Worm (Caenorhabditis elegans) whole organism, L4 larva: Measurements from ENCODE around the gene ZC455.1.

Experiments
- D1046.2 ChIP-seq: fragments of 200-800 bp; sonication (Bioruptor generic); IDR thresholded peaks from 2 replicates; pipeline ENCODE4 v1.3.6; 2022; ENCODE audit warnings: missing genetic modification characterization, missing compliant biosample characterization
- F10B5.3 ChIP-seq: sonication (generic microtip); optimal IDR thresholded peaks from 2 replicates; lab custom pipeline; 2016; ENCODE audit warnings: mild to moderate bottlenecking, missing genetic modification characterization, missing compliant biosample characterization
- F26F4.8 ChIP-seq: fragments of 200-800 bp; sonication (Bioruptor generic); conservative IDR thresholded peaks from 2 replicates; pipeline ENCODE4 v1.3.6; 2022; ENCODE audit warnings: missing genetic modification characterization, missing compliant biosample characterization
- F37D6.2 ChIP-seq: sonication (generic microtip); optimal IDR thresholded peaks from 2 replicates; lab custom pipeline; 2016; ENCODE audit warnings: mild to moderate bottlenecking, missing genetic modification characterization, missing compliant biosample characterization
- F49E8.2 ChIP-seq: sonication (generic microtip); optimal IDR thresholded peaks from 2 replicates; lab custom pipeline; 2016; ENCODE audit warnings: missing compliant biosample characterization, mild to moderate bottlenecking, missing genetic modification characterization, borderline replicate concordance
- T20F7.1 ChIP-seq: fragments of 200-800 bp; sonication (Bioruptor generic); optimal IDR thresholded peaks from 2 replicates; lab custom pipeline; 2018; ENCODE audit warnings: mild to moderate bottlenecking, missing genetic modification characterization, missing compliant biosample characterization
- Y105C5A.15 ChIP-seq: fragments of 200-800 bp; sonication (Bioruptor generic); IDR thresholded peaks from 2 replicates; pipeline ENCODE4 v1.3.6; 2022; ENCODE audit warnings: missing genetic modification characterization, missing compliant biosample characterization
- Y5F2A.4 ChIP-seq: fragments of 200-800 bp; sonication (Bioruptor generic); optimal IDR thresholded peaks from 2 replicates; lab custom pipeline; 2018; ENCODE audit warnings: mild to moderate bottlenecking, missing genetic modification characterization, missing compliant biosample characterization
- ZK337.2 ChIP-seq: fragments of 200-800 bp; sonication (Bioruptor generic); IDR thresholded peaks from 2 replicates; pipeline ENCODE4 v1.3.6; 2022; ENCODE audit warnings: missing genetic modification reagents, missing genetic modification characterization, missing compliant biosample characterization
- aha-1 ChIP-seq: fragments of 150-350 bp; peaks from one replicate; lab custom pipeline; 2014; ENCODE audit warnings: missing biosample characterization, missing genetic modification characterization
- attf-4 ChIP-seq: sonication (generic microtip); optimal IDR thresholded peaks from 3 replicates; lab custom pipeline; 2017; ENCODE audit warnings: missing biosample characterization, missing genetic modification characterization
- ceh-32 ChIP-seq: sonication (generic microtip); optimal IDR thresholded peaks from 2 replicates; lab custom pipeline; 2016; ENCODE audit warnings: mild to moderate bottlenecking, missing genetic modification characterization, missing compliant biosample characterization; ENCODE audit not compliant: poor library complexity
- ceh-82 ChIP-seq: sonication (generic microtip); optimal IDR thresholded peaks from 2 replicates; lab custom pipeline; 2017; ENCODE audit warnings: missing biosample characterization, missing genetic modification characterization
- ces-1 ChIP-seq: fragments of 150-350 bp; sonication (generic microtip); optimal IDR thresholded peaks from 4 replicates; lab custom pipeline; 2014; ENCODE audit warnings: missing biosample characterization, missing genetic modification reagents, missing genetic modification characterization
- cey-2 ChIP-seq: sonication (generic microtip); optimal IDR thresholded peaks from 3 replicates; lab custom pipeline; 2017; ENCODE audit warnings: missing genetic modification characterization, mild to moderate bottlenecking, missing compliant biosample characterization, antibody characterized with exemption, borderline replicate concordance; ENCODE audit not compliant: insufficient read depth
- daf-12 ChIP-seq: fragments of 150-350 bp; optimal IDR thresholded peaks from 2 replicates; lab custom pipeline; 2014; ENCODE audit warnings: missing biosample characterization, missing genetic modification reagents, missing genetic modification characterization
- daf-16 ChIP-seq, 3 experiments: sonication (generic microtip); optimal IDR thresholded peaks; 2 replicates each; lab custom pipeline; 2016 to 2017; ENCODE audit warnings: missing genetic modification characterization in 3 of 3, missing genetic modification reagents in 3 of 3, mild to moderate bottlenecking in 2 of 3, missing compliant biosample characterization in 2 of 3, missing biosample characterization in 1 of 3, moderate library complexity in 1 of 3
- dmd-6 ChIP-seq: fragments of 200-800 bp; sonication (Bioruptor generic); IDR thresholded peaks from 2 replicates; pipeline ENCODE4 v1.3.6; 2022; ENCODE audit warnings: missing genetic modification reagents, missing genetic modification characterization, missing compliant biosample characterization
- dpl-1 ChIP-seq: fragments of 150-350 bp; optimal IDR thresholded peaks from 2 replicates; lab custom pipeline; 2014; ENCODE audit warnings: missing biosample characterization, missing genetic modification reagents, missing genetic modification characterization
- fkh-10 ChIP-seq: fragments of 150-350 bp; optimal IDR thresholded peaks from 2 replicates; lab custom pipeline; 2014; ENCODE audit warnings: missing biosample characterization, missing genetic modification reagents, missing genetic modification characterization
- hif-1 ChIP-seq, 2 experiments: sonication (generic microtip); optimal IDR thresholded peaks; 2 replicates each; lab custom pipeline; 2016 to 2017; ENCODE audit warnings: missing compliant biosample characterization in 2 of 2, missing genetic modification characterization in 2 of 2, missing genetic modification reagents in 2 of 2, missing genotype in 2 of 2, mild to moderate bottlenecking in 1 of 2
- hlh-11 ChIP-seq: fragments of 200-800 bp; sonication (Bioruptor generic); optimal IDR thresholded peaks from 2 replicates; lab custom pipeline; 2018; ENCODE audit warnings: mild to moderate bottlenecking, missing genetic modification characterization, missing compliant biosample characterization
- hlh-30 ChIP-seq: sonication (generic microtip); optimal IDR thresholded peaks from 2 replicates; lab custom pipeline; 2017; ENCODE audit warnings: antibody characterized with exemption, mild to moderate bottlenecking, missing genetic modification characterization, missing compliant biosample characterization; ENCODE audit not compliant: insufficient read depth
- hmg-1.1 ChIP-seq: fragments of 200-800 bp; sonication (Bioruptor generic); IDR thresholded peaks from 2 replicates; pipeline ENCODE4 v1.3.6; 2022; ENCODE audit warnings: missing genetic modification reagents, missing genetic modification characterization, missing compliant biosample characterization
- jun-1 ChIP-seq: fragments of 150-350 bp; optimal IDR thresholded peaks from 2 replicates; lab custom pipeline; 2014; ENCODE audit warnings: missing biosample characterization, missing genetic modification reagents, missing genetic modification characterization
- lin-38 ChIP-seq: fragments of 200-800 bp; sonication (Bioruptor generic); IDR thresholded peaks from 2 replicates; pipeline ENCODE4 v1.3.6; 2022; ENCODE audit warnings: missing genetic modification reagents, missing genetic modification characterization, missing compliant biosample characterization
- lsy-2 ChIP-seq, 2 experiments: fragments of 150-350 bp in 1 of 2; sonication (generic microtip) in 1 of 2; optimal IDR thresholded peaks; 2 replicates each; lab custom pipeline; 2014 to 2017; ENCODE audit warnings: missing biosample characterization in 2 of 2, missing genetic modification characterization in 2 of 2
- mdl-1 ChIP-seq, 2 experiments: fragments of 150-350 bp in 1 of 2; sonication (generic microtip) in 1 of 2; optimal IDR thresholded peaks; 2 replicates each; lab custom pipeline; 2014 to 2017; ENCODE audit warnings: missing biosample characterization in 2 of 2, missing genetic modification characterization in 2 of 2
- mdt-29 ChIP-seq: fragments of 200-800 bp; sonication (Bioruptor generic); IDR thresholded peaks from 2 replicates; pipeline ENCODE4 v1.3.6; 2022; ENCODE audit warnings: missing genetic modification reagents, missing genetic modification characterization, missing compliant biosample characterization
- mep-1 ChIP-seq: fragments of 150-350 bp; sonication (generic microtip); optimal IDR thresholded peaks from 3 replicates; lab custom pipeline; 2014; ENCODE audit warnings: missing biosample characterization, missing genetic modification characterization
- mxl-3 ChIP-seq: fragments of 200-800 bp; sonication (Bioruptor generic); optimal IDR thresholded peaks from 2 replicates; lab custom pipeline; 2018; ENCODE audit warnings: mild to moderate bottlenecking, missing genetic modification characterization, missing compliant biosample characterization
- nhr-111 ChIP-seq: fragments of 200-800 bp; sonication (Bioruptor generic); optimal IDR thresholded peaks from 2 replicates; lab custom pipeline; 2018; ENCODE audit warnings: mild to moderate bottlenecking, missing genetic modification characterization, missing compliant biosample characterization
- nhr-48 ChIP-seq: sonication (generic microtip); optimal IDR thresholded peaks from 2 replicates; lab custom pipeline; 2016; ENCODE audit warnings: mild to moderate bottlenecking, missing genetic modification characterization, missing compliant biosample characterization
- php-3 ChIP-seq: fragments of 200-800 bp; sonication (Bioruptor generic); IDR thresholded peaks from 2 replicates; pipeline ENCODE4 v1.3.6; 2022; ENCODE audit warnings: missing genetic modification reagents, missing genetic modification characterization, missing compliant biosample characterization
- pqm-1 ChIP-seq: sonication (generic microtip); optimal IDR thresholded peaks from 2 replicates; lab custom pipeline; 2017; ENCODE audit warnings: missing biosample characterization, missing genetic modification characterization
- rbr-2 ChIP-seq: sonication (generic microtip); optimal IDR thresholded peaks from 2 replicates; lab custom pipeline; 2016; ENCODE audit warnings: missing genotype, missing genetic modification characterization, missing compliant biosample characterization
- skn-1 ChIP-seq: fragments of 150-350 bp; optimal IDR thresholded peaks from 2 replicates; lab custom pipeline; 2014; ENCODE audit warnings: missing biosample characterization, missing genetic modification characterization
- snpc-4 ChIP-seq: fragments of 150-350 bp; optimal IDR thresholded peaks from 2 replicates; lab custom pipeline; 2014; ENCODE audit warnings: missing biosample characterization, missing genetic modification characterization
- tag-97 ChIP-seq: fragments of 200-800 bp; sonication (Bioruptor generic); IDR thresholded peaks from 2 replicates; pipeline ENCODE4 v1.3.6; 2022; ENCODE audit warnings: missing genetic modification characterization, missing compliant biosample characterization
- unc-39 ChIP-seq: sonication (generic microtip); optimal IDR thresholded peaks from 2 replicates; lab custom pipeline; 2017; ENCODE audit warnings: missing biosample characterization, missing genetic modification characterization
- unc-62 ChIP-seq, 3 experiments: fragments of 150-350 bp in 1 of 3; sonication (generic microtip); optimal IDR thresholded peaks in 2 of 3; peaks in 1 of 3; 1 replicate in 1 of 3; 2 replicates in 2 of 3; lab custom pipeline; 2014 to 2017; ENCODE audit warnings: missing biosample characterization in 3 of 3, missing genetic modification characterization in 3 of 3, missing genetic modification reagents in 3 of 3, missing genotype in 1 of 3
- zfp-3 ChIP-seq: fragments of 200-800 bp; sonication (Bioruptor generic); conservative IDR thresholded peaks from 2 replicates; pipeline ENCODE4 v1.3.6; 2022; ENCODE audit warnings: missing genetic modification reagents, missing genetic modification characterization, missing compliant biosample characterization
- zip-11 ChIP-seq: fragments of 200-800 bp; sonication (Bioruptor generic); IDR thresholded peaks from 2 replicates; pipeline ENCODE4 v1.3.6; 2022; ENCODE audit warnings: missing genetic modification characterization, missing compliant biosample characterization
- zip-2 ChIP-seq: fragments of 150-350 bp; optimal IDR thresholded peaks from 2 replicates; lab custom pipeline; 2014; ENCODE audit warnings: missing biosample characterization, missing genetic modification characterization

ZC455.1 gene

ce11 chrV:12818486-12818885 lies 45.2 kb downstream of the ZC455.1 start:
- TF ChIP-seq mdl-1 (tag; optimal IDR thresholded peaks at IDR 0.05; lab: Kevin White, UChicago) (no peak), unc-62 (GFP tag; optimal IDR thresholded peaks at IDR 0.05 in 1 of 2; lab: Kevin White, UChicago) (peak in 1 of 2 experiments; percentile 10), unc-62 (tag; optimal IDR thresholded peaks at IDR 0.05; lab: Kevin White, UChicago) (no peak)

ce11 chrV:12819155-12819554 lies 45.8 kb downstream of the ZC455.1 start:
- TF ChIP-seq nhr-111 (GFP tag; lab: Kevin White, UChicago) = no peak
- peak; percentile 41 for TF ChIP-seq hlh-11 (tag; lab: Kevin White, UChicago)
- TF ChIP-seq snpc-4 (tag; lab: Kevin White, UChicago) = no peak
- TF ChIP-seq rbr-2 (tag; lab: Kevin White, UChicago) = peak; percentile 79
- TF ChIP-seq hmg-1.1 = peak; percentile 79
- peak in 1 of 2 experiments; percentile 70 for TF ChIP-seq mdl-1 (tag; optimal IDR thresholded peaks at IDR 0.05; lab: Kevin White, UChicago)
- no peak for TF ChIP-seq mdt-29
- TF ChIP-seq mxl-3 (GFP tag; lab: Kevin White, UChicago) = peak; percentile 11
- TF ChIP-seq aha-1 (tag; lab: Kevin White, UChicago) = peak; percentile 97
- TF ChIP-seq mep-1 (tag; lab: Kevin White, UChicago) = peak; percentile 63
- TF ChIP-seq fkh-10 (GFP tag; lab: Kevin White, UChicago) = peak; percentile 61
- TF ChIP-seq dmd-6 = 0 out of 2 replicates have a peak, but pooled peaks have one; percentile 11
- peak; percentile 3 to 50 for TF ChIP-seq lsy-2 (tag; optimal IDR thresholded peaks at IDR 0.05; lab: Kevin White, UChicago)
- peak; percentile 83 for TF ChIP-seq hlh-30 (tag; lab: Kevin White, UChicago)
- TF ChIP-seq daf-12 (tag; lab: Kevin White, UChicago) = no peak
- peak in 1 of 2 experiments; percentile 39 for TF ChIP-seq hif-1 (tag; optimal IDR thresholded peaks at IDR 0.05; lab: Kevin White, UChicago)
- TF ChIP-seq F37D6.2 (tag; lab: Kevin White, UChicago) = peak; percentile 75
- TF ChIP-seq, all 104 proteins: peak for 13

- TF ChIP-seq unc-39 (tag; lab: Kevin White, UChicago) (no peak), Y5F2A.4 (GFP tag; lab: Kevin White, UChicago) (no peak), dpl-1 (GFP tag; lab: Kevin White, UChicago) (no peak), F49E8.2 (tag; lab: Kevin White, UChicago) (no peak), D1046.2 (GFP tag; lab: Robert Waterston, UW) (no peak), skn-1 (tag; lab: Kevin White, UChicago) (no peak), nhr-48 (no peak), php-3 (GFP tag; lab: Robert Waterston, UW) (no peak), zip-2 (no peak), hmg-1.1 (no peak), T20F7.1 (GFP tag; lab: Kevin White, UChicago) (no peak), F26F4.8 (GFP tag; lab: Robert Waterston, UW) (no peak), attf-4 (no peak), F10B5.3 (tag; lab: Kevin White, UChicago) (no peak), ceh-32 (tag; lab: Kevin White, UChicago) (no peak), nhr-111 (GFP tag; lab: Kevin White, UChicago) (no peak), hlh-30 (tag; lab: Kevin White, UChicago) (no peak), ZK337.2 (GFP tag; lab: Robert Waterston, UW) (no peak), zfp-3 (GFP tag; lab: Robert Waterston, UW) (no peak), jun-1 (tag; lab: Kevin White, UChicago) (no peak), unc-62 (GFP tag; optimal IDR thresholded peaks at IDR 0.05 in 1 of 2; lab: Kevin White, UChicago) (peak in 1 of 2 experiments; percentile 63), unc-62 (tag; optimal IDR thresholded peaks at IDR 0.05; lab: Kevin White, UChicago) (no peak), zip-11 (GFP tag; lab: Robert Waterston, UW) (no peak), lin-38 (GFP tag; lab: Robert Waterston, UW) (no peak), tag-97 (GFP tag; lab: Robert Waterston, UW) (no peak), snpc-4 (tag; lab: Kevin White, UChicago) (no peak), daf-16 (GFP tag; optimal IDR thresholded peaks at IDR 0.05; lab: Kevin White, UChicago) (no peak), daf-16 (tag; optimal IDR thresholded peaks at IDR 0.05; lab: Kevin White, UChicago) (peak; percentile 28), pqm-1 (tag; lab: Kevin White, UChicago) (peak; percentile 60), ceh-82 (tag; lab: Kevin White, UChicago) (no peak), cey-2 (no peak), ces-1 (GFP tag; lab: Kevin White, UChicago) (no peak), lsy-2 (tag; optimal IDR thresholded peaks at IDR 0.05; lab: Kevin White, UChicago) (no peak), Y105C5A.15 (GFP tag; lab: Robert Waterston, UW) (no peak)
These were observed 46.6 kb downstream of the ZC455.1 start, which contains the start of the genes ZC443.4 and ugt-18 for ce11 chrV:12819792-12820453. Gene ZC443.4 (minus strand): TSS chrV:12819886. Gene ugt-18 (plus strand): TSS chrV:12820260.
